Worm (Caenorhabditis elegans): ENCODE data around the gene nhr-110.

ce11 chrV:1579790-1580189, 44.5 kb downstream of the nhr-110 start:
- no peak for TF ChIP-seq unc-39 (tag; optimal IDR thresholded peaks at IDR 0.05)
- TF ChIP-seq unc-62 (GFP tag; optimal IDR thresholded peaks at IDR 0.05) = no peak

Data from whole organism, mixed stage, embryonic.